Worm (Caenorhabditis elegans): ENCODE results near the gene Y73C8C.12.

DNA sequence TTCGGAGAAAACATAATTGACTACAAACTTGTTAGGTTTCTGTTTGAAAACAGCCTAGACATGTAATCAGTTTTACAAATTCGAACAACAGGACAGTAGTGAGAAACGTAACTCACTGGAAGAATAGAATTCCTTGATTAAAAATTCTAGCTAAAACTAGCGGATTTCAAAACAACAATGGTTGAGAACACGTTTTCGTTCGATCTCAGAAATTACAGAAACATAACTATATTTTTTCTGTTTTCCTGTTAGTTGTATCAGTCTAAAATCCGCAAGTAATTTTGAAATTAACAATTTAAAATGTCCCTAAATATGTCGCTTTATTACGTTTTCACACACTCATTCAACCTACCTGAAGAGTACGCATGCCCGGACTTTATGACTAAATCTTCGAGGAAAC is 38.8 kb upstream of the Y73C8C.12 start, which contains the start of gene srt-8:
- no peak for TF ChIP-seq T22C8.4 (GFP tag; IDR thresholded peaks at IDR 0.05)
- TF ChIP-seq ref-1 (GFP tag; conservative IDR thresholded peaks at IDR 0.05), result no peak

Measured in whole organism, midembryonic.